Worm (Caenorhabditis elegans): ENCODE results near the gene nhr-183.

nhr-183 gene

ce11 chrV:2235848-2236247, 28.6 kb downstream of the nhr-183 start, which contains the start of gene cyp-33C4 (continued):
- TF ChIP-seq mef-2 (tag; optimal IDR thresholded peaks at IDR 0.05) (no peak), nhr-90 (tag; optimal IDR thresholded peaks at IDR 0.05; ENCODE audit: poor library complexity) (no peak), dsc-1 (tag; optimal IDR thresholded peaks at IDR 0.05) (no peak), ets-5 (GFP tag; IDR thresholded peaks at IDR 0.05) (no peak), alr-1 (tag; optimal IDR thresholded peaks at IDR 0.05; ENCODE audit: borderline replicate concordance) (no peak), nhr-11 (tag; optimal IDR thresholded peaks at IDR 0.05) (no peak), snpc-4 (tag; optimal IDR thresholded peaks at IDR 0.05) (no peak), nhr-12 (tag; optimal IDR thresholded peaks at IDR 0.05) (no peak), aha-1 (tag; optimal IDR thresholded peaks at IDR 0.05) (no peak), pag-3 (tag; optimal IDR thresholded peaks at IDR 0.05; ENCODE audit: borderline replicate concordance, insufficient read depth) (no peak), lir-3 (tag; optimal IDR thresholded peaks at IDR 0.05; ENCODE audit: poor library complexity) (no peak), mab-9 (GFP tag; IDR thresholded peaks at IDR 0.05) (no peak), nhr-28 (tag; optimal IDR thresholded peaks at IDR 0.05) (no peak), zip-4 (GFP tag; optimal IDR thresholded peaks at IDR 0.05) (no peak), ztf-4 (tag; optimal IDR thresholded peaks at IDR 0.05) (no peak), nhr-19 (GFP tag; conservative IDR thresholded peaks at IDR 0.05) (no peak; the same call in 1 of the 2 replicates), pax-3 (tag; optimal IDR thresholded peaks at IDR 0.05) (no peak), pqm-1 (tag; optimal IDR thresholded peaks at IDR 0.05) (no peak), ces-1 (GFP tag; optimal IDR thresholded peaks at IDR 0.05) (no peak), elt-3 (tag; optimal IDR thresholded peaks at IDR 0.05) (no peak), jun-1 (tag; optimal IDR thresholded peaks at IDR 0.05) (no peak), mep-1 (tag; optimal IDR thresholded peaks at IDR 0.05) (peak; percentile 13), unc-30 (tag; optimal IDR thresholded peaks at IDR 0.05) (no peak), swsn-7 (tag; optimal IDR thresholded peaks at IDR 0.05) (peak; percentile 34), ceh-82 (tag; optimal IDR thresholded peaks at IDR 0.05) (peak in 1 of 3 experiments; percentile 20), dpl-1 (GFP tag; optimal IDR thresholded peaks at IDR 0.05) (peak in 1 of 3 experiments; percentile 26), ceh-88 (GFP tag; IDR thresholded peaks at IDR 0.05) (no peak), aly-2 (tag; optimal IDR thresholded peaks at IDR 0.05) (no peak), F16B12.6 (tag; optimal IDR thresholded peaks at IDR 0.05) (no peak), lsy-2 (tag; optimal IDR thresholded peaks at IDR 0.05) (peak in 1 of 2 experiments; percentile 42), nhr-20 (tag; optimal IDR thresholded peaks at IDR 0.05) (peak; percentile 86), unc-86 (tag; optimal IDR thresholded peaks at IDR 0.05) (no peak), efl-3 (GFP tag; optimal IDR thresholded peaks at IDR 0.05) (no peak), fkh-4 (tag; optimal IDR thresholded peaks at IDR 0.05; ENCODE audit: borderline replicate concordance) (no peak), sptf-1 (tag; optimal IDR thresholded peaks at IDR 0.05) (no peak), unc-62 (GFP tag; optimal IDR thresholded peaks at IDR 0.05) (no peak)

- TF ChIP-seq isw-1 (GFP tag; IDR thresholded peaks at IDR 0.05) = no peak
- no peak for TF ChIP-seq efl-1 (optimal IDR thresholded peaks at IDR 0.05)
- peak in 1 of 2 experiments; percentile 70 for TF ChIP-seq efl-1 (GFP tag; optimal IDR thresholded peaks at IDR 0.05 in 1 of 2)
- TF ChIP-seq nhr-76 (tag; optimal IDR thresholded peaks at IDR 0.05) = no peak
Measured at ce11 chrV:2233177-2233576, 31.3 kb downstream of the nhr-183 start, which contains the start of gene nhr-96. Gene nhr-96, plus strand, starts transcription at chrV:2233477.

ce11 chrV:2230912-2231311, 33.5 kb downstream of the nhr-183 start, which contains the start of gene nhr-134:
Gene nhr-134, plus strand, starts transcription at chrV:2231223.
- TF ChIP-seq nhr-20 (tag; optimal IDR thresholded peaks at IDR 0.05) = peak; percentile 26
- TF ChIP-seq nhr-76 (tag; optimal IDR thresholded peaks at IDR 0.05) = no peak
- TF ChIP-seq elt-2 (tag; optimal IDR thresholded peaks at IDR 0.05) = peak; percentile 54
- peak in 1 of 2 experiments; percentile 10 for TF ChIP-seq lin-35 (GFP tag; optimal IDR thresholded peaks at IDR 0.05)
- TF ChIP-seq fkh-4 (tag; optimal IDR thresholded peaks at IDR 0.05; ENCODE audit: borderline replicate concordance) = no peak
- no peak for TF ChIP-seq fkh-8 (tag; optimal IDR thresholded peaks at IDR 0.05)
- no peak for TF ChIP-seq ceh-8 (GFP tag; optimal IDR thresholded peaks at IDR 0.05)
- TF ChIP-seq efl-1 (optimal IDR thresholded peaks at IDR 0.05) = peak in 1 of 2 experiments; percentile 2
- TF ChIP-seq efl-1 (GFP tag; optimal IDR thresholded peaks at IDR 0.05 in 1 of 2) = peak in 1 of 2 experiments; percentile 12

Measured in whole organism, L1 larva.